Worm (Caenorhabditis elegans) whole organism, early embryonic: ENCODE data around the gene npl-4.1.
"Not testable (repeated sequence)": the region's sequence is repeated elsewhere in the genome, so short reads cannot be mapped to it uniquely, and the experiment has no call there.

Source experiments
- B0310.2 ChIP-seq: sonication (generic microtip); optimal IDR thresholded peaks from 2 replicates; lab custom pipeline; 2016; ENCODE audit warnings: mild to moderate bottlenecking, missing genetic modification characterization, missing compliant biosample characterization
- F13C5.2 ChIP-seq: sonication (generic microtip); optimal IDR thresholded peaks from 2 replicates; lab custom pipeline; 2017; ENCODE audit warnings: mild to moderate bottlenecking, missing genetic modification characterization, inconsistent platforms, missing compliant biosample characterization
- aly-1 ChIP-seq: sonication (generic microtip); optimal IDR thresholded peaks from 2 replicates; lab custom pipeline; 2016; ENCODE audit warnings: missing genetic modification characterization, missing compliant biosample characterization
- ama-1 ChIP-seq: fragments of 150-350 bp; optimal IDR thresholded peaks from 2 replicates; lab custom pipeline; 2014
- ceh-13 ChIP-seq: fragments of 200-800 bp; sonication (Bioruptor generic); optimal IDR thresholded peaks from 2 replicates; lab custom pipeline; 2018; ENCODE audit warnings: mild to moderate bottlenecking, missing genetic modification characterization, missing compliant biosample characterization
- ceh-36 ChIP-seq: sonication (generic microtip); optimal IDR thresholded peaks from 2 replicates; lab custom pipeline; 2016; ENCODE audit warnings: missing genetic modification characterization, inconsistent platforms, missing compliant biosample characterization
- ets-7 ChIP-seq: sonication (generic microtip); optimal IDR thresholded peaks from 2 replicates; lab custom pipeline; 2016; ENCODE audit warnings: missing genotype, missing genetic modification characterization, missing compliant biosample characterization
- flt-1 ChIP-seq: fragments of 200-800 bp; sonication (Bioruptor generic); IDR thresholded peaks from 2 replicates; pipeline ENCODE4 v1.3.6; 2022; ENCODE audit warnings: missing genetic modification characterization, missing compliant biosample characterization
- hmbx-1 ChIP-seq: sonication (generic microtip); optimal IDR thresholded peaks from 2 replicates; lab custom pipeline; 2016; ENCODE audit warnings: mild to moderate bottlenecking, missing genetic modification characterization, missing compliant biosample characterization
- hmg-4 ChIP-seq: fragments of 200-800 bp; sonication (Bioruptor generic); optimal IDR thresholded peaks from 2 replicates; lab custom pipeline; 2018; ENCODE audit warnings: mild to moderate bottlenecking, missing genetic modification characterization, missing compliant biosample characterization
- hnd-1 ChIP-seq: sonication (generic microtip); optimal IDR thresholded peaks from 2 replicates; lab custom pipeline; 2016; ENCODE audit warnings: missing genetic modification characterization, missing compliant biosample characterization
- pes-1 ChIP-seq: fragments of 200-800 bp; sonication (Bioruptor generic); IDR thresholded peaks from 2 replicates; pipeline ENCODE4 v1.3.6; 2022; ENCODE audit warnings: missing genetic modification reagents, missing genetic modification characterization, missing compliant biosample characterization
- scrt-1 ChIP-seq: fragments of 200-800 bp; sonication (Bioruptor generic); IDR thresholded peaks from 2 replicates; pipeline ENCODE4 v1.3.6; 2022; ENCODE audit warnings: missing genetic modification characterization, missing compliant biosample characterization
- sea-1 ChIP-seq: fragments of 200-800 bp; sonication (Bioruptor generic); conservative IDR thresholded peaks from 2 replicates; pipeline ENCODE4 v1.3.6; 2022; ENCODE audit warnings: missing genetic modification characterization, missing compliant biosample characterization
- tbx-11 ChIP-seq: fragments of 200-800 bp; sonication (Bioruptor generic); IDR thresholded peaks from 2 replicates; pipeline ENCODE4 v1.3.6; 2022; ENCODE audit warnings: missing genetic modification characterization, missing compliant biosample characterization
- tbx-37 ChIP-seq: fragments of 200-800 bp; sonication (Bioruptor generic); conservative IDR thresholded peaks from 2 replicates; pipeline ENCODE4 v1.3.6; 2022; ENCODE audit warnings: missing genetic modification reagents, missing genetic modification characterization, missing compliant biosample characterization
- tra-4 ChIP-seq: sonication (generic microtip); optimal IDR thresholded peaks from 2 replicates; lab custom pipeline; 2017; ENCODE audit warnings: missing genetic modification characterization, missing compliant biosample characterization

npl-4.1 gene

ce11 chrII:5619298-5619697, 11.9 kb upstream of the npl-4.1 start, which contains the start of gene dhs-6:
TSS of gene dhs-6 (minus strand) at chrII:5619319.
- no peak for TF ChIP-seq ceh-36
- TF ChIP-seq sea-1 = no peak
- TF ChIP-seq aly-1 (tag; lab: Kevin White, UChicago) = no peak
- TF ChIP-seq tra-4 (tag; lab: Kevin White, UChicago) = no peak
- no peak for TF ChIP-seq hmbx-1
- TF ChIP-seq ets-7 (tag; lab: Kevin White, UChicago) = no peak
- no peak for TF ChIP-seq hnd-1
- no peak for TF ChIP-seq pes-1 (GFP tag; lab: Robert Waterston, UW)
- no peak for TF ChIP-seq tbx-37
- no peak for TF ChIP-seq ceh-13 (GFP tag; lab: Kevin White, UChicago)
- TF ChIP-seq F13C5.2 (tag; lab: Kevin White, UChicago) = no peak
- no peak for TF ChIP-seq hmg-4 (GFP tag; lab: Kevin White, UChicago)
- TF ChIP-seq B0310.2 (tag; lab: Kevin White, UChicago) = no peak
- TF ChIP-seq ama-1 (lab: Kevin White, UChicago) = no peak

DNA sequence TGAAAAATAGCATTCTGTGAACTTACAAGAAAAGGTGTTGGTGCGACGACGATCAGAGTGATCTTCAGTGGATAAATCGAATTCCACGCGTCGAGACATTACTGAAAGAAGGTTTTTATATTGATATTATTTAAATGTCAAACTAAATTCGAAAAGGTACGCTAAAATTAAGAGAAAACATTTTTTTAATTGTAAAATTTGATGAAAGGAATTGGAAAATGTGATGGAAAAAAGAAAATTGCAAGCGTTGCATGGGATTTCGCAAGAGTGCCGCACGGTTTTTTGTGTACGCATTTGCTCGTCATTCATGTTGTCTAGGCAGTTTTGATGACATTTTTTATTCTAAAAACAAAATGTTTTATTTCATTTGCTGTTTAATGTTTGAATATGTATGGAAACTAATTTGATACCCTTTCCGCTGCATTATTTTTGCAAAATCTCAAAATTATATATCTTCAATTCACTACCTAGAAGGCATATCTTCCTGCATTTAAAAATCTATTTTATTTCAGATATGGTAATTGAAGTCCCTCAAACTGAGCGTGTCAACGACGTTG, 8.7 kb upstream of the npl-4.1 start, which contains the start of the genes eif-3.L and npl-4.2:
Gene eif-3.L, minus strand, starts transcription at position 101 of the 557 bp plus-strand sequence.
Gene npl-4.2, plus strand, starts transcription at position 507 of the 557 bp plus-strand sequence.
- TF ChIP-seq B0310.2 (tag; lab: Kevin White, UChicago); tbx-11 (GFP tag; lab: Robert Waterston, UW); ets-7 (tag; lab: Kevin White, UChicago): not testable (repeated sequence)

- TF ChIP-seq sea-1 (no peak), tra-4 (tag; lab: Kevin White, UChicago) (no peak), ceh-13 (GFP tag; lab: Kevin White, UChicago) (no peak), tbx-37 (no peak), F13C5.2 (tag; lab: Kevin White, UChicago) (no peak)
These were observed 2.8 kb upstream of the npl-4.1 start, which contains the start of gene F59E12.15 for ce11 chrII:5628326-5628818. TSS of gene F59E12.15 (minus strand) at chrII:5628376.

DNA sequence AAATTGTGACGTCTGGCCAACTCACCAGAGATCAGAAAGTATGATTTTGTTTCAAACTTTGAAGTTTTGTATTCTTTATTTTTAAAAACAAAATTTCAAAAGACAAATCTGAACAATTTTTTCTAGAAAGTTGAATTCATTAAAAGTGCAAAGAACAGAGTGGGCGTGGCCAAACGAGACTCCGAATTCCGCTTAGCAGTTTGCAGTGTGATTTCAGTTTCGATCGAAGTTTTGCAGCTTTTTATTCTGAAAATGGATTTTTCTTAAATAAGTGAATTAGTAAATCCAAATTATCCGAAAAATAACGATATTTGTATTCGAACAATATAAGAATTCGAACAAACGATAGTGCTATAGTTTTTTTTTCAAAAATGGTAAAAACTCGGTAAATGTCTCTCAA, 2.3 kb downstream of the npl-4.1 start:
- TF ChIP-seq tra-4 (tag; lab: Kevin White, UChicago) (no peak), ceh-13 (GFP tag; lab: Kevin White, UChicago) (no peak), ama-1 (lab: Kevin White, UChicago) (no peak), B0310.2 (tag; lab: Kevin White, UChicago) (no peak), ets-7 (tag; lab: Kevin White, UChicago) (no peak), hnd-1 (no peak), ceh-36 (no peak), hmg-4 (GFP tag; lab: Kevin White, UChicago) (no peak), hmbx-1 (no peak), scrt-1 (GFP tag; lab: Robert Waterston, UW) (no peak)

ce11 chrII:5636826-5637225, 5.7 kb downstream of the npl-4.1 start, which contains the start of gene F59E12.8:
TSS of gene F59E12.8 (minus strand) at chrII:5636926.
- TF ChIP-seq tbx-11 (GFP tag; lab: Robert Waterston, UW) (no peak), sea-1 (no peak), aly-1 (tag; lab: Kevin White, UChicago) (no peak), ceh-13 (GFP tag; lab: Kevin White, UChicago) (no peak), B0310.2 (tag; lab: Kevin White, UChicago) (no peak), F13C5.2 (tag; lab: Kevin White, UChicago) (no peak), tbx-37 (no peak), hmg-4 (GFP tag; lab: Kevin White, UChicago) (no peak)

DNA sequence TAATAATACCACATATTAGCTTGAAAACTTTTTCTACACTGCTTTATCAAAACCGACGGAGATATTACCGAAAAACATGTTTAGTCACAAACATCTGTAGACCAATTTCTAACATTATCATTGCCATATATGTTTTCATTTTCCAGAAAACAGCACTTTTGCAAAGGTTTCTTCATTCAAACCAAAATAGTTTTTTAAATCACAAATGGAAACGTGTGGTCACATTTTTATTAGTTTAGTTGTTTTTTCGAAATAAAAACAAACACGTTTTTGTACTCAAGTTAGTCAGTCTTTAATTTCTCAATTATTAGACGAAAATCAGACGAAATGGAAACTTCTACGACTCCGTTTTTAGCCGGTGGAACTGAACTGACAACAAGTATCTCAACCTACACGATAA, 6.9 kb downstream of the npl-4.1 start, which contains the start of gene F59E12.3:
Gene F59E12.3, plus strand, starts transcription at position 301 of the 400 bp plus-strand sequence.
- TF ChIP-seq ets-7 (tag; lab: Kevin White, UChicago) (no peak), hnd-1 (no peak), tra-4 (tag; lab: Kevin White, UChicago) (no peak), ama-1 (lab: Kevin White, UChicago) (no peak), aly-1 (tag; lab: Kevin White, UChicago) (no peak)

ce11 chrII:5640362-5641079, 9.4 kb downstream of the npl-4.1 start:
- TF ChIP-seq ama-1 (lab: Kevin White, UChicago) = no peak

- TF ChIP-seq ama-1 (lab: Kevin White, UChicago) (no peak), hmg-4 (GFP tag; lab: Kevin White, UChicago) (no peak), B0310.2 (tag; lab: Kevin White, UChicago) (no peak), tra-4 (tag; lab: Kevin White, UChicago) (no peak), sea-1 (no peak), F13C5.2 (tag; lab: Kevin White, UChicago) (no peak), tbx-37 (no peak), hmbx-1 (no peak), ceh-13 (GFP tag; lab: Kevin White, UChicago) (no peak), hnd-1 (no peak), scrt-1 (GFP tag; lab: Robert Waterston, UW) (no peak), ets-7 (tag; lab: Kevin White, UChicago) (no peak), tbx-11 (GFP tag; lab: Robert Waterston, UW) (no peak), ceh-36 (no peak), aly-1 (tag; lab: Kevin White, UChicago) (no peak), flt-1 (no peak)
These were observed 11.0 kb downstream of the npl-4.1 start for ce11 chrII:5642110-5642509.
